Worm (Caenorhabditis elegans) whole organism, L3 larva: ENCODE data around the gene srd-39.

ENCODE experiments used
- ZK546.5 ChIP-seq: sonication (generic microtip); optimal IDR thresholded peaks from 2 replicates; lab custom pipeline; 2017; ENCODE audit warnings: missing biosample characterization, missing genetic modification characterization
- aly-2 ChIP-seq: fragments of 150-350 bp; optimal IDR thresholded peaks from 2 replicates; lab custom pipeline; 2014; ENCODE audit warnings: missing biosample characterization, missing genetic modification characterization
- ama-1 ChIP-seq: fragments of 150-350 bp; optimal IDR thresholded peaks from 2 replicates; lab custom pipeline; 2018
- ceh-16 ChIP-seq: sonication (generic microtip); optimal IDR thresholded peaks from 2 replicates; lab custom pipeline; 2017; ENCODE audit warnings: missing biosample characterization, missing genetic modification characterization
- ceh-28 ChIP-seq: fragments of 150-350 bp; optimal IDR thresholded peaks from 2 replicates; lab custom pipeline; 2014; ENCODE audit warnings: missing biosample characterization, missing genetic modification reagents, missing genetic modification characterization
- ceh-9 ChIP-seq: sonication (generic microtip); optimal IDR thresholded peaks from 2 replicates; lab custom pipeline; 2018; ENCODE audit warnings: missing biosample characterization, missing genetic modification characterization
- egl-27 ChIP-seq: sonication (generic microtip); optimal IDR thresholded peaks from 4 replicates; lab custom pipeline; 2017; ENCODE audit warnings: missing biosample characterization, missing genetic modification reagents, missing genetic modification characterization
- egl-5 ChIP-seq: fragments of 150-350 bp; optimal IDR thresholded peaks from 2 replicates; lab custom pipeline; 2017; ENCODE audit warnings: missing biosample characterization, missing genetic modification reagents, missing genetic modification characterization, inconsistent platforms
- elt-1 ChIP-seq: fragments of 150-350 bp; optimal IDR thresholded peaks from 2 replicates; lab custom pipeline; 2014; ENCODE audit warnings: missing biosample characterization, missing genetic modification characterization
- elt-2 ChIP-seq: sonication (generic microtip); optimal IDR thresholded peaks from 2 replicates; lab custom pipeline; 2016; ENCODE audit warnings: missing genetic modification reagents, mild to moderate bottlenecking, missing genetic modification characterization, missing compliant biosample characterization
- fkh-10 ChIP-seq: sonication (generic microtip); optimal IDR thresholded peaks from 2 replicates; lab custom pipeline; 2017; ENCODE audit warnings: missing biosample characterization, missing genetic modification reagents, missing genetic modification characterization
- fkh-2 ChIP-seq: fragments of 150-350 bp; optimal IDR thresholded peaks from 2 replicates; lab custom pipeline; 2014; ENCODE audit warnings: missing biosample characterization, missing genetic modification reagents, missing genetic modification characterization
- hmg-11 ChIP-seq: sonication (generic microtip); optimal IDR thresholded peaks from 2 replicates; lab custom pipeline; 2016; ENCODE audit warnings: missing genetic modification characterization, missing compliant biosample characterization
- lin-15B ChIP-seq: fragments of 150-350 bp; optimal IDR thresholded peaks from 2 replicates; lab custom pipeline; 2014; ENCODE audit warnings: missing biosample characterization, missing genetic modification characterization
- lin-39 ChIP-seq: fragments of 150-350 bp; optimal IDR thresholded peaks from 2 replicates; lab custom pipeline; 2018; ENCODE audit warnings: missing biosample characterization, missing genetic modification reagents, missing genetic modification characterization
- lsy-12 ChIP-seq: sonication (generic microtip); optimal IDR thresholded peaks from 2 replicates; lab custom pipeline; 2016; ENCODE audit warnings: mild to moderate bottlenecking, missing genetic modification characterization, missing compliant biosample characterization
- mdl-1 ChIP-seq: fragments of 150-350 bp; optimal IDR thresholded peaks from 2 replicates; lab custom pipeline; 2014; ENCODE audit warnings: missing biosample characterization, missing genetic modification characterization
- nfya-1 ChIP-seq: sonication (generic microtip); optimal IDR thresholded peaks from 2 replicates; lab custom pipeline; 2017; ENCODE audit warnings: missing genetic modification characterization, mild to moderate bottlenecking, missing compliant biosample characterization, antibody characterized with exemption, moderate library complexity; ENCODE audit not compliant: insufficient read depth
- nhr-11 ChIP-seq: fragments of 150-350 bp; optimal IDR thresholded peaks from 2 replicates; lab custom pipeline; 2014; ENCODE audit warnings: missing biosample characterization, missing genetic modification characterization
- nhr-23 ChIP-seq: fragments of 150-350 bp; optimal IDR thresholded peaks from 2 replicates; lab custom pipeline; 2014; ENCODE audit warnings: missing biosample characterization, missing genetic modification reagents, missing genetic modification characterization
- nhr-237 ChIP-seq: fragments of 150-350 bp; optimal IDR thresholded peaks from 2 replicates; lab custom pipeline; 2014; ENCODE audit warnings: missing biosample characterization, missing genetic modification characterization
- nhr-25 ChIP-seq: sonication (generic microtip); optimal IDR thresholded peaks from 2 replicates; lab custom pipeline; 2017; ENCODE audit warnings: missing biosample characterization, missing genetic modification characterization
- nhr-28 ChIP-seq: fragments of 150-350 bp; optimal IDR thresholded peaks from 2 replicates; lab custom pipeline; 2014; ENCODE audit warnings: missing biosample characterization, missing genetic modification characterization
- nhr-43 ChIP-seq: sonication (generic microtip); optimal IDR thresholded peaks from 2 replicates; lab custom pipeline; 2016; ENCODE audit warnings: mild to moderate bottlenecking, missing genetic modification characterization, missing compliant biosample characterization; ENCODE audit not compliant: poor library complexity, severe bottlenecking
- nhr-67 ChIP-seq: fragments of 150-350 bp; optimal IDR thresholded peaks from 2 replicates; lab custom pipeline; 2014; ENCODE audit warnings: missing biosample characterization, missing genetic modification characterization
- nhr-76 ChIP-seq: fragments of 150-350 bp; sonication (generic microtip); optimal IDR thresholded peaks from 5 replicates; lab custom pipeline; 2014; ENCODE audit warnings: missing biosample characterization, missing genetic modification characterization
- nhr-77 ChIP-seq: fragments of 150-350 bp; optimal IDR thresholded peaks from 2 replicates; lab custom pipeline; 2014; ENCODE audit warnings: missing biosample characterization, missing genetic modification characterization
- pha-4 ChIP-seq: fragments of 150-350 bp; optimal IDR thresholded peaks from 2 replicates; lab custom pipeline; 2014; ENCODE audit warnings: missing biosample characterization, missing genetic modification reagents, missing genetic modification characterization
- pqm-1 ChIP-seq: fragments of 150-350 bp; optimal IDR thresholded peaks from 2 replicates; lab custom pipeline; 2017; ENCODE audit warnings: missing biosample characterization, missing genetic modification characterization, inconsistent platforms
- skn-1 ChIP-seq: fragments of 150-350 bp; optimal IDR thresholded peaks from 2 replicates; lab custom pipeline; 2014; ENCODE audit warnings: missing biosample characterization, missing genetic modification characterization
- tbx-2 ChIP-seq: sonication (generic microtip); optimal IDR thresholded peaks from 2 replicates; lab custom pipeline; 2016; ENCODE audit warnings: mild to moderate bottlenecking, missing genetic modification characterization, missing compliant biosample characterization
- unc-62 ChIP-seq: fragments of 150-350 bp; sonication (generic microtip); optimal IDR thresholded peaks from 4 replicates; lab custom pipeline; 2014; ENCODE audit warnings: missing biosample characterization, missing genetic modification reagents, missing genetic modification characterization
- zag-1 ChIP-seq: fragments of 150-350 bp; optimal IDR thresholded peaks from 2 replicates; lab custom pipeline; 2014; ENCODE audit warnings: missing biosample characterization, missing genetic modification characterization
- ztf-11 ChIP-seq: fragments of 150-350 bp; optimal IDR thresholded peaks from 2 replicates; lab custom pipeline; 2014; ENCODE audit warnings: missing biosample characterization, missing genetic modification characterization
- ztf-4 ChIP-seq: fragments of 150-350 bp; optimal IDR thresholded peaks from 2 replicates; lab custom pipeline; 2014; ENCODE audit warnings: missing biosample characterization, missing genetic modification characterization

Gene srd-39

ce11 chrX:13284091-13284490 is 16.3 kb downstream of the srd-39 start, which contains the start of gene cyp-14A4:
TSS of gene cyp-14A4 (minus strand) at chrX:13284197.
- TF ChIP-seq elt-1 (tag; lab: Kevin White, UChicago) (no peak), aly-2 (tag; lab: Kevin White, UChicago) (no peak), nhr-237 (tag; lab: Kevin White, UChicago) (no peak), elt-2 (tag; lab: Kevin White, UChicago) (no peak), lsy-12 (no peak), ztf-11 (tag; lab: Kevin White, UChicago) (no peak), egl-27 (tag; lab: Kevin White, UChicago) (no peak), ZK546.5 (tag; lab: Kevin White, UChicago) (no peak), egl-5 (tag; lab: Kevin White, UChicago) (no peak), ama-1 (lab: Kevin White, UChicago) (no peak), pha-4 (tag; lab: Kevin White, UChicago) (no peak), nhr-77 (tag; lab: Kevin White, UChicago) (no peak), lin-15B (no peak), tbx-2 (tag; lab: Kevin White, UChicago) (no peak), unc-62 (no peak)

ce11 chrX:13283462-13283861 is 16.9 kb downstream of the srd-39 start:
- no peak for TF ChIP-seq nhr-23 (tag; lab: Kevin White, UChicago)
- TF ChIP-seq elt-2 (tag; lab: Kevin White, UChicago) = peak; percentile 16
- TF ChIP-seq nhr-43 (tag; lab: Kevin White, UChicago) = peak; percentile 62

- no peak for TF ChIP-seq unc-62
- TF ChIP-seq ceh-9 (tag; lab: Kevin White, UChicago) = no peak
- TF ChIP-seq egl-5 (tag; lab: Kevin White, UChicago) = no peak
- TF ChIP-seq ztf-4 (tag; lab: Kevin White, UChicago) = no peak
- no peak for TF ChIP-seq ceh-16 (tag; lab: Kevin White, UChicago)
- TF ChIP-seq lin-39 = no peak
- no peak for TF ChIP-seq fkh-2 (tag; lab: Kevin White, UChicago)
- no peak for TF ChIP-seq nhr-76 (tag; lab: Kevin White, UChicago)
- no peak for TF ChIP-seq mdl-1 (tag; lab: Kevin White, UChicago)
- TF ChIP-seq, all 47 proteins: peak for 0
Observed at ce11 chrX:13278876-13279275, 21.5 kb downstream of the srd-39 start, which contains the start of gene phf-33. TSS of gene phf-33 (minus strand) at chrX:13278976.

ce11 chrX:13274102-13274501 is 26.3 kb downstream of the srd-39 start, which contains the start of gene cyp-14A3:
TSS of gene cyp-14A3 (minus strand) at chrX:13274202.
- no peak for TF ChIP-seq skn-1 (tag; lab: Kevin White, UChicago)
- TF ChIP-seq, all 47 proteins: peak for 0

- TF ChIP-seq ceh-28 (tag; lab: Kevin White, UChicago) = no peak
- no peak for TF ChIP-seq fkh-10 (GFP tag; lab: Kevin White, UChicago)
- no peak for TF ChIP-seq hmg-11 (tag; lab: Kevin White, UChicago)
- TF ChIP-seq ceh-16 (tag; lab: Kevin White, UChicago) = no peak
- TF ChIP-seq nhr-28 (tag; lab: Kevin White, UChicago) = no peak
- no peak for TF ChIP-seq nfya-1
- TF ChIP-seq nhr-67 = no peak
- no peak for TF ChIP-seq lin-39
- no peak for TF ChIP-seq pha-4 (tag; lab: Kevin White, UChicago)
- no peak for TF ChIP-seq pqm-1 (tag; lab: Kevin White, UChicago)
- no peak for TF ChIP-seq aly-2 (tag; lab: Kevin White, UChicago)
- no peak for TF ChIP-seq nhr-11
- no peak for TF ChIP-seq fkh-2 (tag; lab: Kevin White, UChicago)
- no peak for TF ChIP-seq nhr-237 (tag; lab: Kevin White, UChicago)
- TF ChIP-seq nhr-25 = no peak
- no peak for TF ChIP-seq zag-1
Observed at ce11 chrX:13269586-13269985, 30.8 kb downstream of the srd-39 start, which contains the start of gene cyp-14A2. TSS of gene cyp-14A2 (minus strand) at chrX:13269686.
